Fruit fly (Drosophila melanogaster) whole organism, embryonic: ENCODE data around the gene Pk34A.

Source experiments
- Ada2b ChIP-seq: fragments of 200-800 bp; sonication (Bioruptor generic); IDR thresholded peaks from 2 replicates; pipeline ENCODE4 v1.3.6; 2022; ENCODE audit warnings: missing biosample characterization, missing genetic modification characterization
- CG10565 ChIP-seq: fragments of 200-800 bp; sonication (Bioruptor generic); optimal IDR thresholded peaks from 3 replicates; lab custom pipeline; 2016; ENCODE audit warnings: missing biosample characterization, mild to moderate bottlenecking, missing genetic modification characterization
- CG11093 ChIP-seq: fragments of 200-800 bp; sonication (Bioruptor generic); IDR thresholded peaks from 3 replicates; pipeline ENCODE4 v1.3.6; 2022; ENCODE audit warnings: missing biosample characterization, missing genetic modification characterization
- CG12659 ChIP-seq: fragments of 200-800 bp; sonication (Bioruptor generic); optimal IDR thresholded peaks from 3 replicates; lab custom pipeline; 2017; ENCODE audit warnings: mild to moderate bottlenecking, missing biosample characterization, missing genetic modification reagents, missing genetic modification characterization
- CG12942 ChIP-seq: fragments of 200-800 bp; sonication (Bioruptor generic); optimal IDR thresholded peaks from 3 replicates; lab custom pipeline; 2016; ENCODE audit warnings: missing biosample characterization, missing genetic modification characterization
- CG13296 ChIP-seq: fragments of 200-800 bp; sonication (Bioruptor generic); optimal IDR thresholded peaks from 3 replicates; lab custom pipeline; 2018; ENCODE audit warnings: missing biosample characterization, mild to moderate bottlenecking, missing genetic modification characterization
- CG13775 ChIP-seq: fragments of 200-800 bp; sonication (Bioruptor generic); optimal IDR thresholded peaks from 3 replicates; lab custom pipeline; 2017; ENCODE audit warnings: missing biosample characterization, mild to moderate bottlenecking, missing genetic modification characterization
- CG15479 ChIP-seq: fragments of 200-800 bp; sonication (Bioruptor generic); optimal IDR thresholded peaks from 3 replicates; lab custom pipeline; 2019; ENCODE audit warnings: missing biosample characterization, mild to moderate bottlenecking, missing genetic modification characterization, moderate library complexity
- CG1602 ChIP-seq: fragments of 200-800 bp; sonication (Bioruptor generic); optimal IDR thresholded peaks from 3 replicates; lab custom pipeline; 2016; ENCODE audit warnings: missing biosample characterization, missing genetic modification characterization
- CG16779 ChIP-seq: fragments of 200-800 bp; sonication (Bioruptor generic); IDR thresholded peaks from 2 replicates; pipeline ENCODE4 v1.3.6; 2022; ENCODE audit warnings: missing biosample characterization, missing genetic modification characterization
- CG17359 ChIP-seq: fragments of 200-800 bp; sonication (Bioruptor generic); optimal IDR thresholded peaks from 3 replicates; lab custom pipeline; 2018; ENCODE audit warnings: missing biosample characterization, mild to moderate bottlenecking, missing genetic modification characterization, moderate library complexity
- CG18476 ChIP-seq: fragments of 200-800 bp; sonication (Bioruptor generic); optimal IDR thresholded peaks from 2 replicates; lab custom pipeline; 2016; ENCODE audit warnings: missing biosample characterization, mild to moderate bottlenecking, missing genetic modification characterization
- CG18599 ChIP-seq: fragments of 200-800 bp; sonication (Bioruptor generic); optimal IDR thresholded peaks from 3 replicates; lab custom pipeline; 2017; ENCODE audit warnings: missing biosample characterization, missing genetic modification characterization, mild to moderate bottlenecking, moderate library complexity, missing genetic modification reagents
- CG2129 ChIP-seq: fragments of 200-800 bp; sonication (Bioruptor generic); IDR thresholded peaks from 2 replicates; pipeline ENCODE4 v1.3.6; 2022; ENCODE audit warnings: missing biosample characterization, missing genetic modification characterization; ENCODE audit not compliant: partially characterized antibody
- CG30431 ChIP-seq: fragments of 200-800 bp; sonication (Bioruptor generic); optimal IDR thresholded peaks from 2 replicates; lab custom pipeline; 2017; ENCODE audit warnings: missing biosample characterization, missing genetic modification characterization
- CG3407 ChIP-seq: fragments of 200-800 bp; sonication (Bioruptor generic); optimal IDR thresholded peaks from 2 replicates; lab custom pipeline; 2018; ENCODE audit warnings: missing biosample characterization, mild to moderate bottlenecking, missing genetic modification characterization
- CG5245 ChIP-seq: fragments of 200-800 bp; sonication (Bioruptor generic); optimal IDR thresholded peaks from 3 replicates; lab custom pipeline; 2016; ENCODE audit warnings: missing biosample characterization, missing genetic modification characterization
- CG6654 ChIP-seq: fragments of 200-800 bp; sonication (Bioruptor generic); optimal IDR thresholded peaks from 2 replicates; lab custom pipeline; 2017; ENCODE audit warnings: missing biosample characterization, mild to moderate bottlenecking, missing genetic modification characterization
- CG6683 ChIP-seq: fragments of 200-800 bp; sonication (Bioruptor generic); optimal IDR thresholded peaks from 2 replicates; lab custom pipeline; 2017; ENCODE audit warnings: missing biosample characterization, mild to moderate bottlenecking, missing genetic modification characterization, missing genetic modification reagents
- CG6689 ChIP-seq: fragments of 200-800 bp; sonication (Bioruptor generic); IDR thresholded peaks from 2 replicates; pipeline ENCODE4 v1.3.6; 2022; ENCODE audit warnings: missing biosample characterization, missing genetic modification characterization
- CG6791 ChIP-seq: fragments of 200-800 bp; sonication (Bioruptor generic); IDR thresholded peaks from 3 replicates; pipeline ENCODE4 v1.3.6; 2022; ENCODE audit warnings: missing biosample characterization, missing genetic modification characterization; ENCODE audit not compliant: partially characterized antibody
- CG8388 ChIP-seq: fragments of 200-800 bp; sonication (Bioruptor generic); optimal IDR thresholded peaks from 2 replicates; lab custom pipeline; 2019; ENCODE audit warnings: missing biosample characterization, mild to moderate bottlenecking, missing genetic modification characterization, moderate library complexity
- CG8924 ChIP-seq: fragments of 200-800 bp; optimal IDR thresholded peaks from 3 replicates; lab custom pipeline; 2019; ENCODE audit warnings: missing biosample characterization, mild to moderate bottlenecking, missing genetic modification characterization, moderate library complexity
- Dad ChIP-seq: fragments of 200-800 bp; sonication (Bioruptor generic); optimal IDR thresholded peaks from 3 replicates; lab custom pipeline; 2016; ENCODE audit warnings: missing biosample characterization, missing genetic modification characterization
- Dip3 ChIP-seq: fragments of 200-800 bp; sonication (Bioruptor generic); optimal IDR thresholded peaks from 3 replicates; lab custom pipeline; 2016; ENCODE audit warnings: missing biosample characterization, missing genetic modification characterization
- Dll ChIP-seq: fragments of 200-800 bp; sonication (Bioruptor generic); IDR thresholded peaks from 4 replicates; pipeline ENCODE4 v1.3.6; 2022; ENCODE audit warnings: missing biosample characterization, missing genetic modification characterization; ENCODE audit not compliant: partially characterized antibody
- E2f2 ChIP-seq: fragments of 200-800 bp; sonication (Bioruptor generic); IDR thresholded peaks from 2 replicates; pipeline ENCODE4 v1.3.6; 2022; ENCODE audit warnings: missing biosample characterization, missing genetic modification characterization
- Fer2 ChIP-seq: fragments of 200-800 bp; sonication (Bioruptor generic); optimal IDR thresholded peaks from 2 replicates; lab custom pipeline; 2018; ENCODE audit warnings: missing biosample characterization, mild to moderate bottlenecking, missing genetic modification characterization, moderate library complexity
- Hsf ChIP-seq: fragments of 200-800 bp; sonication (Bioruptor generic); optimal IDR thresholded peaks from 3 replicates; lab custom pipeline; 2016; ENCODE audit warnings: missing biosample characterization, missing genetic modification characterization
- MBD-R2 ChIP-seq: fragments of 200-800 bp; sonication (Bioruptor generic); IDR thresholded peaks from 2 replicates; pipeline ENCODE4 v1.3.6; 2022; ENCODE audit warnings: missing biosample characterization, missing genetic modification characterization
- Meics ChIP-seq: fragments of 200-800 bp; sonication (Bioruptor generic); optimal IDR thresholded peaks from 2 replicates; lab custom pipeline; 2017; ENCODE audit warnings: missing biosample characterization, mild to moderate bottlenecking, missing genetic modification characterization
- Mrtf ChIP-seq: fragments of 200-800 bp; sonication (Bioruptor generic); IDR thresholded peaks from 3 replicates; pipeline ENCODE4 v1.3.6; 2022; ENCODE audit warnings: missing biosample characterization, missing genetic modification characterization
- NC2α ChIP-seq: fragments of 200-800 bp; sonication (Bioruptor generic); optimal IDR thresholded peaks from 2 replicates; lab custom pipeline; 2016; ENCODE audit warnings: missing biosample characterization, missing genetic modification characterization
- Scr ChIP-seq: fragments of 200-800 bp; sonication (Bioruptor generic); IDR thresholded peaks from 2 replicates; pipeline ENCODE4 v1.3.6; 2022; ENCODE audit warnings: missing biosample characterization, missing genetic modification characterization; ENCODE audit not compliant: partially characterized antibody
- bsh ChIP-seq, 2 experiments: fragments of 200-800 bp; sonication (Bioruptor generic); optimal IDR thresholded peaks; 2 replicates each; lab custom pipeline; 2017 to 2018; ENCODE audit warnings: mild to moderate bottlenecking in 2 of 2, missing biosample characterization in 2 of 2, missing genetic modification characterization in 2 of 2, moderate library complexity in 1 of 2
- caup ChIP-seq: fragments of 200-800 bp; sonication (Bioruptor generic); optimal IDR thresholded peaks from 3 replicates; lab custom pipeline; 2017; ENCODE audit warnings: missing biosample characterization, mild to moderate bottlenecking, missing genetic modification characterization, moderate library complexity; ENCODE audit not compliant: severe bottlenecking
- ci ChIP-seq: fragments of 200-800 bp; sonication (Bioruptor generic); IDR thresholded peaks from 3 replicates; pipeline ENCODE4 v1.3.6; 2022; ENCODE audit warnings: missing biosample characterization, missing genetic modification characterization
- exex ChIP-seq: fragments of 200-800 bp; sonication (Bioruptor generic); optimal IDR thresholded peaks from 4 replicates; lab custom pipeline; 2018; ENCODE audit warnings: missing biosample characterization, mild to moderate bottlenecking, missing genetic modification characterization, moderate library complexity
- fd102C ChIP-seq: fragments of 200-800 bp; sonication (Bioruptor generic); optimal IDR thresholded peaks from 2 replicates; lab custom pipeline; 2018; ENCODE audit warnings: missing biosample characterization, mild to moderate bottlenecking, missing genetic modification characterization, moderate library complexity
- ham ChIP-seq: fragments of 200-800 bp; sonication (Bioruptor generic); IDR thresholded peaks from 2 replicates; pipeline ENCODE4 v1.3.6; 2022; ENCODE audit warnings: missing biosample characterization, missing genetic modification characterization
- hb ChIP-seq: fragments of 200-800 bp; sonication (Bioruptor generic); IDR thresholded peaks from 3 replicates; pipeline ENCODE4 v1.3.6; 2022; ENCODE audit warnings: missing biosample characterization, missing genetic modification characterization; ENCODE audit not compliant: partially characterized antibody
- hth ChIP-seq: fragments of >200 bp; optimal IDR thresholded peaks from 2 replicates; lab custom pipeline; 2017; ENCODE audit warnings: inconsistent platforms
- lov ChIP-seq, 2 experiments: fragments of 200-800 bp in 1 of 2; fragments of >200 bp in 1 of 2; sonication (Bioruptor generic) in 1 of 2; IDR thresholded peaks in 1 of 2; optimal IDR thresholded peaks in 1 of 2; 2 replicates in 1 of 2; 3 replicates in 1 of 2; pipeline versions ENCODE4 v1.3.6 to Lab custom; 2017 to 2022; ENCODE audit warnings: missing biosample characterization in 1 of 2, missing genetic modification characterization in 1 of 2
- maf-S ChIP-seq: fragments of 200-800 bp; sonication (Bioruptor generic); optimal IDR thresholded peaks from 2 replicates; lab custom pipeline; 2016; ENCODE audit warnings: missing biosample characterization, missing genetic modification characterization
- pzg ChIP-seq: fragments of 200-800 bp; sonication (Bioruptor generic); optimal IDR thresholded peaks from 3 replicates; lab custom pipeline; 2018; ENCODE audit warnings: missing biosample characterization, mild to moderate bottlenecking, missing genetic modification characterization, moderate library complexity
- sima ChIP-seq: fragments of 200-800 bp; sonication (Bioruptor generic); optimal IDR thresholded peaks from 2 replicates; lab custom pipeline; 2016; ENCODE audit warnings: missing biosample characterization, missing genetic modification characterization
- tin ChIP-seq: fragments of 200-800 bp; sonication (Bioruptor generic); optimal IDR thresholded peaks from 3 replicates; lab custom pipeline; 2016; ENCODE audit warnings: missing biosample characterization, missing genetic modification characterization
- toy ChIP-seq: fragments of 200-800 bp; sonication (Bioruptor generic); IDR thresholded peaks from 2 replicates; pipeline ENCODE4 v1.3.6; 2022; ENCODE audit warnings: missing biosample characterization, missing genetic modification characterization
- wek ChIP-seq: fragments of 200-800 bp; sonication (Bioruptor generic); optimal IDR thresholded peaks from 3 replicates; lab custom pipeline; 2018; ENCODE audit warnings: missing biosample characterization, mild to moderate bottlenecking, missing genetic modification characterization, moderate library complexity
- zen ChIP-seq: fragments of 200-800 bp; sonication (Bioruptor generic); optimal IDR thresholded peaks from 3 replicates; lab custom pipeline; 2018; ENCODE audit warnings: missing biosample characterization, mild to moderate bottlenecking, missing genetic modification characterization, moderate library complexity

Gene Pk34A

dm6 chr2L:13179095-13179494, 20.5 kb downstream of the Pk34A start, which contains the start of gene Alg7 (continued):
- no peak for TF ChIP-seq Dad (GFP tag; lab: Kevin White, UChicago)
- TF ChIP-seq CG12942 (GFP tag; lab: Kevin White, UChicago) = no peak
- no peak for TF ChIP-seq CG18599
- peak; percentile 45 for TF ChIP-seq pzg (GFP tag; lab: Kevin White, UChicago)
- no peak for TF ChIP-seq CG3407 (GFP tag; lab: Kevin White, UChicago)
- TF ChIP-seq Dll (GFP tag; lab: Robert Waterston, UW) = peak; percentile 32; the same call in 1 of the 4 replicates
- TF ChIP-seq fd102C = no peak
- no peak for TF ChIP-seq exex (tag; lab: Kevin White, UChicago)
- TF ChIP-seq lov (optimal IDR thresholded peaks at IDR 0.05; lab: Kevin White, UChicago) = no peak
- TF ChIP-seq lov (GFP tag; IDR thresholded peaks at IDR 0.05; lab: Robert Waterston, UW) = no peak
- no peak for TF ChIP-seq Scr (GFP tag; lab: Robert Waterston, UW)
- TF ChIP-seq CG10565 (GFP tag; lab: Kevin White, UChicago) = no peak
- TF ChIP-seq CG6683 (GFP tag; lab: Kevin White, UChicago) = no peak
- no peak for TF ChIP-seq CG12659 (GFP tag; lab: Kevin White, UChicago)
- TF ChIP-seq tin (GFP tag; lab: Kevin White, UChicago) = no peak
- no peak for TF ChIP-seq CG16779 (GFP tag; lab: Robert Waterston, UW)
- TF ChIP-seq CG5245 = no peak
- no peak for TF ChIP-seq CG13775 (GFP tag; lab: Kevin White, UChicago)
- TF ChIP-seq NC2α (GFP tag; lab: Kevin White, UChicago) = no peak
- TF ChIP-seq maf-S (GFP tag; lab: Kevin White, UChicago) = no peak
- TF ChIP-seq CG18476 (GFP tag; lab: Kevin White, UChicago) = no peak
- TF ChIP-seq Fer2 (tag; lab: Kevin White, UChicago) = no peak
- no peak for TF ChIP-seq CG6791
- no peak for TF ChIP-seq caup (GFP tag; lab: Kevin White, UChicago)
- TF ChIP-seq CG2129 (GFP tag; lab: Robert Waterston, UW) = 0 out of 2 replicates have a peak, but pooled peaks have one; percentile 16
- TF ChIP-seq ci (GFP tag; lab: Robert Waterston, UW) = 0 out of 3 replicates have a peak, but pooled peaks have one; percentile 10
- no peak for TF ChIP-seq bsh (GFP tag; optimal IDR thresholded peaks at IDR 0.05; lab: Kevin White, UChicago)
- TF ChIP-seq E2f2 = peak; percentile 45
- TF ChIP-seq CG30431 (GFP tag; lab: Kevin White, UChicago) = no peak
- TF ChIP-seq Dip3 (GFP tag; lab: Kevin White, UChicago) = no peak
- TF ChIP-seq CG6689 (GFP tag; lab: Robert Waterston, UW) = no peak
- TF ChIP-seq CG11093 (GFP tag; lab: Robert Waterston, UW) = no peak
- TF ChIP-seq CG8388 (GFP tag; lab: Kevin White, UChicago) = no peak
- peak; percentile 78 for TF ChIP-seq CG15479 (GFP tag; lab: Kevin White, UChicago)
- TF ChIP-seq CG8924 (tag; lab: Kevin White, UChicago) = peak; percentile 2
- no peak for TF ChIP-seq CG1602
- no peak for TF ChIP-seq wek (GFP tag; lab: Kevin White, UChicago)
- TF ChIP-seq Hsf (GFP tag; lab: Kevin White, UChicago) = no peak
- no peak for TF ChIP-seq sima (GFP tag; lab: Kevin White, UChicago)
- TF ChIP-seq ham (GFP tag; lab: Robert Waterston, UW) = no peak
- peak; percentile 4 for TF ChIP-seq zen (tag; lab: Kevin White, UChicago)
- no peak for TF ChIP-seq toy
- TF ChIP-seq Meics (GFP tag; lab: Kevin White, UChicago) = no peak
- no peak for TF ChIP-seq CG13296
- TF ChIP-seq CG17359 (tag; lab: Kevin White, UChicago) = no peak
- TF ChIP-seq hth (lab: Kevin White, UChicago) = no peak
- TF ChIP-seq MBD-R2 (GFP tag; lab: Robert Waterston, UW) = peak; percentile 82
- TF ChIP-seq hb (GFP tag; lab: Robert Waterston, UW) = no peak
- no peak for TF ChIP-seq Ada2b (GFP tag; lab: Robert Waterston, UW)
- no peak for TF ChIP-seq Mrtf (GFP tag; lab: Robert Waterston, UW)
- TF ChIP-seq CG6654 (GFP tag; lab: Kevin White, UChicago) = no peak
